Worm (Caenorhabditis elegans): Measurements from ENCODE around the gene F35F10.6.

DNA sequence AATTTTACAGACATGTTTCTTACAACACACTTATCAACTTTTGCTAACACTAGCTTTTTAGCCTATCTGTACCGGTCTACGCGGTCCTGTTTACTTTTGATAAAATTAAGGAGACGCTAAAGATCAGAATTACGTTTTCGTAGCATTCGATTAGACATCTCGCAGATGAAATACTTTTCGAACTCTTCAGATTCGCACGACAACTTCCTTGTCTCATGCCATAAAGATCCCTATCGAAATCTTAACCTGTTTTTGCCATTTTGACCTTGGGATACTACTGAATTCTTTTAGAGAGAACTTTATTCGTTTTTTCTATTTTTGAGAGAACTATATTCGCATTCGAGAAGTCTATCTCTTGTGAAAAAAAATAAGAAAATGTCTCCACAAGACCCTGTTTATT, 44.2 kb upstream of the F35F10.6 start, which contains the start of gene C17B7.5:
- TF ChIP-seq pat-9 (tag; optimal IDR thresholded peaks at IDR 0.05) (no peak), pha-4 (tag; optimal IDR thresholded peaks at IDR 0.05) (no peak), hlh-30 (tag; optimal IDR thresholded peaks at IDR 0.05; ENCODE audit: insufficient read depth) (no peak), hlh-8 (tag; optimal IDR thresholded peaks at IDR 0.05) (no peak), nhr-232 (tag; optimal IDR thresholded peaks at IDR 0.05) (no peak), rnt-1 (tag; optimal IDR thresholded peaks at IDR 0.05) (no peak), ceh-45 (GFP tag; IDR thresholded peaks at IDR 0.05) (no peak), tbx-7 (tag; optimal IDR thresholded peaks at IDR 0.05) (no peak), Y22D7AL.16 (tag; optimal IDR thresholded peaks at IDR 0.05) (no peak), ceh-14 (tag; optimal IDR thresholded peaks at IDR 0.05) (no peak), unc-55 (GFP tag; optimal IDR thresholded peaks at IDR 0.05) (no peak), sdc-2 (tag; optimal IDR thresholded peaks at IDR 0.05) (no peak)
